Worm (Caenorhabditis elegans) whole organism, L2 larva: Measurements from ENCODE around the gene C15B12.8.

Experiments used
- R02D3.7 ChIP-seq: fragments of 150-350 bp; optimal IDR thresholded peaks from 2 replicates; lab custom pipeline; 2014; ENCODE audit warnings: missing biosample characterization, missing genetic modification characterization
- ZK546.5 ChIP-seq: sonication (generic microtip); optimal IDR thresholded peaks from 2 replicates; lab custom pipeline; 2017; ENCODE audit warnings: missing biosample characterization, missing genetic modification characterization
- aly-2 ChIP-seq: fragments of 150-350 bp; optimal IDR thresholded peaks from 2 replicates; lab custom pipeline; 2014; ENCODE audit warnings: missing biosample characterization, missing genetic modification characterization
- elt-1 ChIP-seq: fragments of 150-350 bp; optimal IDR thresholded peaks from 2 replicates; lab custom pipeline; 2014; ENCODE audit warnings: missing biosample characterization, missing genetic modification characterization
- mdl-1 ChIP-seq, 2 experiments: fragments of 150-350 bp in 1 of 2; sonication (generic microtip) in 1 of 2; optimal IDR thresholded peaks; 2 replicates each; lab custom pipeline; 2017; ENCODE audit warnings: missing biosample characterization in 2 of 2, missing genetic modification characterization in 2 of 2
- nhr-77 ChIP-seq: fragments of 150-350 bp; optimal IDR thresholded peaks from 2 replicates; lab custom pipeline; 2014; ENCODE audit warnings: missing biosample characterization, missing genetic modification characterization
- skn-1 ChIP-seq: sonication (generic microtip); optimal IDR thresholded peaks from 2 replicates; lab custom pipeline; 2017; ENCODE audit warnings: missing biosample characterization, missing genetic modification characterization
- zag-1 ChIP-seq: fragments of 150-350 bp; optimal IDR thresholded peaks from 2 replicates; lab custom pipeline; 2014; ENCODE audit warnings: missing biosample characterization, missing genetic modification characterization

DNA sequence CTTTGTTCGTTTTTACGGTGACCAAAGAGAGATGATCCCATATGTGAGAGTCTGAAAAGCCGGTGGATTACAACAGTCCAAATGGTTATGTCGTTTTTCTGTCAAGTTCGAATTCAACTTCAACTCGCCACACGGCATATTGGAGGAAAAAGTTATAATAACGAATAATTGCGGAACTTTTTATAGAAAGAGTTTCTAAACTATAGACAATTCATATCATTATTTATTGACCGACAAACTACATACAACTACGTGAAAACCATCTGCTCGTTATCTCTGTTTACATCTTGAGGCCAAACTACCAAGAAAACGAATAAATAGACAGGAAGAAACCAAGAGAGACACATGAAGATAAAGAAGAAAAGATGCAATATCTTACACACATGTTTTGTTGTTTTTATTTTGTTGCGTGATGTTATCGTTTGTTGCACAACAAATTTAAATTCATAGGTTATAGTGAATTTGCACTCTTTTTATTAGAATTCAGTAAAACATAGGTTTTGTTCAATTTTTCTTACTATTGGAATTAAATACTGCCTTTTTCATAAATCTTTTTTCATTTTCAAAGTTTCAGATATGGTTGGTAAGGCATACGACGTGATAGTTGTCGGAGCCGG is at the start of gene C15B12.8, which contains the start of gene C15B12.4:
- TF ChIP-seq elt-1 (tag; lab: Kevin White, UChicago) (no peak), skn-1 (tag; lab: Kevin White, UChicago) (no peak), ZK546.5 (tag; lab: Kevin White, UChicago) (no peak), aly-2 (no peak), zag-1 (tag; lab: Kevin White, UChicago) (no peak), nhr-77 (no peak), R02D3.7 (tag; lab: Kevin White, UChicago) (no peak), mdl-1 (tag; optimal IDR thresholded peaks at IDR 0.05; lab: Kevin White, UChicago) (no peak)
